Worm (Caenorhabditis elegans): ENCODE measurements around the gene F08G2.7.

DNA sequence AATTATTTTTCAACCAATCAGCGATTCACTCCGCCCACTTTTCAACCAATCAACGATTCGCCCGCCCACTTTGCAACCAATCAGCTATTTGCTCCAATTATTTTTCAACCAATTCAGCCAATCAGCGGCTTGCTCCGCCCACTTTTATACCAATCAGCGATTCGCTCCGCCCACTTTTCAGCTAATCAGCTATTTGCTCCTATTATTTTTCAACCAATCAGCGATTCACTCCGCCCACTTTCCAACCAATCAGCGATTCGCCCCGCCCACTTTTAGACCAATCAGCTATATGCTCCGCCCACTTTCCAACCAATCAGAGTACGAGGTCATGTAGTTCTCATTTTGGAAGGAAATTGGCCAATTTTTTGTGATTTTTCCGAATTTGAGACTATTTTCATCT lies 14.4 kb upstream of the F08G2.7 start:
- no peak for TF ChIP-seq ceh-2 (tag; optimal IDR thresholded peaks at IDR 0.05)
- TF ChIP-seq pag-3 (tag; optimal IDR thresholded peaks at IDR 0.05; ENCODE audit: borderline replicate concordance): no peak
- no peak for TF ChIP-seq unc-3 (GFP tag; conservative IDR thresholded peaks at IDR 0.05)
- no peak for TF ChIP-seq unc-3 (tag; optimal IDR thresholded peaks at IDR 0.05)
- no peak for TF ChIP-seq unc-55 (GFP tag; optimal IDR thresholded peaks at IDR 0.05)
- TF ChIP-seq mec-3 (tag; optimal IDR thresholded peaks at IDR 0.05; ENCODE audit: borderline replicate concordance): no peak

Measured in whole organism, late embryonic.